Fruit fly (Drosophila melanogaster): ENCODE measurements around the gene eIF4A.

- no peak for TF ChIP-seq pan (optimal IDR thresholded peaks at IDR 0.05)
- no peak for TF ChIP-seq Dll (optimal IDR thresholded peaks at IDR 0.05)
- TF ChIP-seq EcR (GFP tag; optimal IDR thresholded peaks at IDR 0.05) = no peak
- TF ChIP-seq psq (optimal IDR thresholded peaks at IDR 0.05) = no peak
Observed at dm6 chr2L:6012303-6013070, 30.9 kb downstream of the eIF4A start, which contains the start of gene CG9098.
